Worm (Caenorhabditis elegans) whole organism, L4 larva: ENCODE results near the gene Y45G12C.1.

Experiments used
- F10B5.3 ChIP-seq: sonication (generic microtip); optimal IDR thresholded peaks from 2 replicates; lab custom pipeline; 2016; ENCODE audit warnings: mild to moderate bottlenecking, missing genetic modification characterization, missing compliant biosample characterization
- F26F4.8 ChIP-seq: fragments of 200-800 bp; sonication (Bioruptor generic); conservative IDR thresholded peaks from 2 replicates; pipeline ENCODE4 v1.3.6; 2022; ENCODE audit warnings: missing genetic modification characterization, missing compliant biosample characterization
- aha-1 ChIP-seq: fragments of 150-350 bp; peaks from one replicate; lab custom pipeline; 2014; ENCODE audit warnings: missing biosample characterization, missing genetic modification characterization
- arid-1 ChIP-seq: fragments of 200-800 bp; sonication (Bioruptor generic); conservative IDR thresholded peaks from 2 replicates; pipeline ENCODE4 v1.3.6; 2022; ENCODE audit warnings: missing genetic modification reagents, missing genetic modification characterization, missing compliant biosample characterization
- daf-19 ChIP-seq: fragments of 200-800 bp; sonication (Bioruptor generic); conservative IDR thresholded peaks from 2 replicates; pipeline ENCODE4 v1.3.6; 2022; ENCODE audit warnings: missing genetic modification characterization, missing compliant biosample characterization
- dpl-1 ChIP-seq: fragments of 150-350 bp; optimal IDR thresholded peaks from 2 replicates; lab custom pipeline; 2014; ENCODE audit warnings: missing biosample characterization, missing genetic modification reagents, missing genetic modification characterization
- dve-1 ChIP-seq: sonication (generic microtip); optimal IDR thresholded peaks from 2 replicates; lab custom pipeline; 2017; ENCODE audit warnings: antibody characterized with exemption, mild to moderate bottlenecking, missing genetic modification characterization, missing compliant biosample characterization; ENCODE audit not compliant: insufficient read depth
- gei-8 ChIP-seq: fragments of 200-800 bp; sonication (Bioruptor generic); optimal IDR thresholded peaks from 2 replicates; lab custom pipeline; 2018; ENCODE audit warnings: mild to moderate bottlenecking, missing genetic modification characterization, missing compliant biosample characterization
- hlh-30 ChIP-seq: sonication (generic microtip); optimal IDR thresholded peaks from 2 replicates; lab custom pipeline; 2017; ENCODE audit warnings: antibody characterized with exemption, mild to moderate bottlenecking, missing genetic modification characterization, missing compliant biosample characterization; ENCODE audit not compliant: insufficient read depth
- mdl-1 ChIP-seq, 2 experiments: fragments of 150-350 bp in 1 of 2; sonication (generic microtip) in 1 of 2; optimal IDR thresholded peaks; 2 replicates each; lab custom pipeline; 2014 to 2017; ENCODE audit warnings: missing biosample characterization in 2 of 2, missing genetic modification characterization in 2 of 2
- mxl-3 ChIP-seq: fragments of 200-800 bp; sonication (Bioruptor generic); optimal IDR thresholded peaks from 2 replicates; lab custom pipeline; 2018; ENCODE audit warnings: mild to moderate bottlenecking, missing genetic modification characterization, missing compliant biosample characterization
- nhr-102 ChIP-seq: sonication (generic microtip); optimal IDR thresholded peaks from 2 replicates; lab custom pipeline; 2016; ENCODE audit warnings: mild to moderate bottlenecking, missing genetic modification characterization, moderate library complexity, missing compliant biosample characterization
- nhr-28 ChIP-seq: fragments of 150-350 bp; optimal IDR thresholded peaks from 2 replicates; lab custom pipeline; 2014; ENCODE audit warnings: missing biosample characterization, missing genetic modification characterization
- nhr-77 ChIP-seq: fragments of 150-350 bp; optimal IDR thresholded peaks from 2 replicates; lab custom pipeline; 2014; ENCODE audit warnings: missing biosample characterization, missing genetic modification characterization
- sdz-12 ChIP-seq: fragments of 200-800 bp; sonication (Bioruptor generic); optimal IDR thresholded peaks from 2 replicates; lab custom pipeline; 2018; ENCODE audit warnings: mild to moderate bottlenecking, missing genetic modification characterization, missing compliant biosample characterization
- spr-1 ChIP-seq: sonication (generic microtip); optimal IDR thresholded peaks from 2 replicates; lab custom pipeline; 2016; ENCODE audit warnings: mild to moderate bottlenecking, missing genetic modification characterization, missing compliant biosample characterization
- tra-1 ChIP-seq: fragments of 200-800 bp; sonication (Bioruptor generic); IDR thresholded peaks from 2 replicates; pipeline ENCODE4 v1.3.6; 2022; ENCODE audit warnings: missing genetic modification reagents, missing genetic modification characterization, missing compliant biosample characterization
- zfp-2 ChIP-seq: sonication (generic microtip); optimal IDR thresholded peaks from 2 replicates; lab custom pipeline; 2016; ENCODE audit warnings: mild to moderate bottlenecking, missing genetic modification characterization, missing compliant biosample characterization
- ztf-11 ChIP-seq: fragments of 150-350 bp; optimal IDR thresholded peaks from 2 replicates; lab custom pipeline; 2014; ENCODE audit warnings: missing biosample characterization, missing genetic modification characterization

The Y45G12C.1 gene

DNA sequence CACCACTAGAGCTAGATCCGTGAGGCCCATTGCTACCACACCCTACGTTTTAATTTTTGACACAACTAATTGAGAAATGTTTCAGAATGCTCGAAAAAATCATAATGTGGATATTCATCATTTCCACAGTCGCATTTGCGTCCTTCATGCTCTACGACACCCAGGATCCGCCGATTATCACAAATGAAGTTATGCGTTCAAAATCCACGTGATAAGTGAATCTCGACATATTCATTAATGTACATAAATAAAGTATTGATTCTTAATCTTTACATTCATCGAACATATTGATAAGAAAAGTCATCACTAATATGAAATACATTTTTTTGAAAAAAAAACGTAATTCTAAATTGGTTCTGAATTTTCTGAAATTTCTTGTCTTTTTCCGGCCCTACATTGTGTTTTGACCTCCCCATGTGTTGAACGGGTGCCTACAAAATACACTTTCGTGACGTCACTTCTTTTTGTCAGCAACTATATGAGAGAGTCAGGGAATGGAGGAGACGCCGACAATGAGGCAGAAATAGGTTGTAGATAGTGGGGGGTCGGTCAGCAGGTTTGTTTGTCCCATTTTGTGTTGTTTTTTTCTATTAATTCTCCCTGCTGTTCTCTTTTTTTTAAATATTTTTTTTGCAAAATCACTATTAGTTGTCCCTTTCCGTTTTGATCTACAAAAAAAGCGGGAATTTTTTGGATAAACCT is 49.7 kb downstream of the Y45G12C.1 start, which contains the start of gene F53E10.1 (continued):
- TF ChIP-seq ztf-11: no peak
- peak; percentile 41; the same call in 1 of the 2 replicates for TF ChIP-seq tra-1 (GFP tag; lab: Robert Waterston, UW)
- peak; percentile 84 for TF ChIP-seq dve-1 (tag; lab: Kevin White, UChicago)
- TF ChIP-seq spr-1 (tag; lab: Kevin White, UChicago): no peak
- TF ChIP-seq hlh-30 (tag; lab: Kevin White, UChicago): peak; percentile 83
- no peak for TF ChIP-seq F26F4.8 (GFP tag; lab: Robert Waterston, UW)
- TF ChIP-seq gei-8 (GFP tag; lab: Kevin White, UChicago): no peak
- TF ChIP-seq zfp-2: no peak
- peak; percentile 43 for TF ChIP-seq dpl-1 (GFP tag; lab: Kevin White, UChicago)
- TF ChIP-seq nhr-102 (tag; lab: Kevin White, UChicago): no peak
- no peak for TF ChIP-seq daf-19
- peak; percentile 53 for TF ChIP-seq nhr-77
- TF ChIP-seq mxl-3 (GFP tag; lab: Kevin White, UChicago): no peak
- TF ChIP-seq mdl-1 (tag; optimal IDR thresholded peaks at IDR 0.05; lab: Kevin White, UChicago): peak; percentile 14 to 64
- TF ChIP-seq arid-1 (GFP tag; lab: Robert Waterston, UW): no peak
- TF ChIP-seq sdz-12 (GFP tag; lab: Kevin White, UChicago): no peak

DNA sequence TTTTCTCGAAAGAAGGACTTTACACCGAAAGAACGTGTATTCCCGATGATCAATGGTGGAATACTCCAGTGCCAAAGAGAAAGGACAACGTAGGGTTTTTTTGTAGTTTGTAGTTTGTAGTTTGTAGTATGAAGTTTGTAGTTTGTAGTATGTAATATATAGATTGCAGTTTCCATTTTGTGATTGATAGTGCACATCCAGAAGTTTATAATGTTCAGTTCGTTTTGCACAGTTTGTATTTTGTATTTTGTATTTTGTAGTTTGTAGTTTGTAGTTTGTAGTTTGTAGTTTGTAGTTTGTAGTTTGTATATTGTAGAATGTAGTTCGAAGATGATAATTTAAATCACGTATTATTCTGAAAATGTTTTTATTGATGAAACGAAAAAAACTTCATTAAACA is 52.0 kb downstream of the Y45G12C.1 start:
- TF ChIP-seq nhr-28 (tag; lab: Kevin White, UChicago) (peak; percentile 95), aha-1 (tag; lab: Kevin White, UChicago) (peak; percentile 30), F10B5.3 (no peak)
